Fruit fly (Drosophila melanogaster) Kc167 (cell line): ENCODE data around the gene CG14316.

Experiments used
- Myc ChIP-seq: fragments of >200 bp; optimal IDR thresholded peaks from 2 replicates; lab custom pipeline; 2017; ENCODE audit warnings: missing external identifiers
- Sin3A ChIP-seq: fragments of >200 bp; optimal IDR thresholded peaks from 2 replicates; lab custom pipeline; 2018; ENCODE audit warnings: missing external identifiers
- h ChIP-seq: fragments of >200 bp; optimal IDR thresholded peaks from 3 replicates; lab custom pipeline; 2018; ENCODE audit warnings: missing external identifiers
- insv ChIP-seq: fragments of >200 bp; optimal IDR thresholded peaks from 3 replicates; lab custom pipeline; 2018; ENCODE audit warnings: missing external identifiers
- psq ChIP-seq: fragments of >200 bp; optimal IDR thresholded peaks from 2 replicates; lab custom pipeline; 2017; ENCODE audit warnings: missing external identifiers
- ttk ChIP-seq: sonication (Bioruptor generic); optimal IDR thresholded peaks from 2 replicates; lab custom pipeline; 2017; ENCODE audit warnings: missing external identifiers

CG14316 gene

dm6 chr3R:18125023-18125630 is 26.8 kb upstream of the CG14316 start:
- TF ChIP-seq ttk (lab: Kevin White, UChicago) (no peak), psq (lab: Kevin White, UChicago) (no peak), insv (no peak), h (lab: Kevin White, UChicago) (no peak), Myc (lab: Kevin White, UChicago) (no peak), Sin3A (lab: Kevin White, UChicago) (no peak)

dm6 chr3R:18130720-18131119 is 21.2 kb upstream of the CG14316 start:
- TF ChIP-seq psq (lab: Kevin White, UChicago) (no peak), h (lab: Kevin White, UChicago) (no peak), Myc (lab: Kevin White, UChicago) (no peak), ttk (lab: Kevin White, UChicago) (no peak), Sin3A (lab: Kevin White, UChicago) (no peak), insv (no peak)

- TF ChIP-seq Myc (lab: Kevin White, UChicago) (no peak), insv (no peak), h (lab: Kevin White, UChicago) (no peak), psq (lab: Kevin White, UChicago) (no peak)
Measured at dm6 chr3R:18144853-18145252, 7.1 kb upstream of the CG14316 start.

dm6 chr3R:18146629-18147028 is 5.3 kb upstream of the CG14316 start:
- TF ChIP-seq h (lab: Kevin White, UChicago): no peak
- no peak for TF ChIP-seq insv
- no peak for TF ChIP-seq Sin3A (lab: Kevin White, UChicago)
- no peak for TF ChIP-seq ttk (lab: Kevin White, UChicago)
- no peak for TF ChIP-seq psq (lab: Kevin White, UChicago)
- TF ChIP-seq Myc (lab: Kevin White, UChicago): no peak

- TF ChIP-seq psq (lab: Kevin White, UChicago) (no peak), h (lab: Kevin White, UChicago) (no peak), insv (no peak), ttk (lab: Kevin White, UChicago) (no peak), Myc (lab: Kevin White, UChicago) (no peak), Sin3A (lab: Kevin White, UChicago) (no peak)
Measured at dm6 chr3R:18153698-18154097, 1.8 kb downstream of the CG14316 start.

- TF ChIP-seq ttk (lab: Kevin White, UChicago) (no peak), h (lab: Kevin White, UChicago) (no peak)
Measured at dm6 chr3R:18156608-18157007, 4.7 kb downstream of the CG14316 start.

- TF ChIP-seq insv: no peak
- no peak for TF ChIP-seq psq (lab: Kevin White, UChicago)
Measured at dm6 chr3R:18157459-18157858, 5.5 kb downstream of the CG14316 start.

- no peak for TF ChIP-seq Myc (lab: Kevin White, UChicago)
- TF ChIP-seq insv: no peak
- no peak for TF ChIP-seq h (lab: Kevin White, UChicago)
Measured at dm6 chr3R:18158401-18158800, 6.5 kb downstream of the CG14316 start, which contains the start of gene CG14315. CG14315 (plus strand) TSS chr3R:18158701.

- no peak for TF ChIP-seq ttk (lab: Kevin White, UChicago)
Measured at dm6 chr3R:18160165-18160814, 8.4 kb downstream of the CG14316 start.

dm6 chr3R:18164052-18164722 is 12.3 kb downstream of the CG14316 start, which contains the start of the genes CG7218 and Cbp20:
CG7218 (minus strand) TSS chr3R:18164397.
Cbp20 (plus strand) TSS chr3R:18164661.
- TF ChIP-seq ttk (lab: Kevin White, UChicago) (no peak), psq (lab: Kevin White, UChicago) (no peak), Myc (lab: Kevin White, UChicago) (no peak), h (lab: Kevin White, UChicago) (no peak), insv (no peak), Sin3A (lab: Kevin White, UChicago) (no peak)

dm6 chr3R:18166261-18166720 is 14.4 kb downstream of the CG14316 start:
- TF ChIP-seq insv (no peak), h (lab: Kevin White, UChicago) (no peak), ttk (lab: Kevin White, UChicago) (no peak), Sin3A (lab: Kevin White, UChicago) (no peak), psq (lab: Kevin White, UChicago) (no peak), Myc (lab: Kevin White, UChicago) (no peak)

- TF ChIP-seq Sin3A (lab: Kevin White, UChicago): no peak
- no peak for TF ChIP-seq psq (lab: Kevin White, UChicago)
- TF ChIP-seq h (lab: Kevin White, UChicago): no peak
- TF ChIP-seq ttk (lab: Kevin White, UChicago): no peak
- TF ChIP-seq Myc (lab: Kevin White, UChicago): no peak
- TF ChIP-seq insv: no peak
Measured at dm6 chr3R:18167173-18167415, 15.2 kb downstream of the CG14316 start, which contains the start of the genes CG7215 and Prx5. CG7215 (minus strand) TSS chr3R:18167273. Prx5 (minus strand) TSS chr3R:18167273.
